Worm (Caenorhabditis elegans): ENCODE data around the gene Y6E2A.5.

- TF ChIP-seq ama-1 (optimal IDR thresholded peaks at IDR 0.05) (no peak), ceh-2 (tag; optimal IDR thresholded peaks at IDR 0.05) (no peak), lim-6 (tag; optimal IDR thresholded peaks at IDR 0.05) (no peak), nhr-11 (tag; optimal IDR thresholded peaks at IDR 0.05) (no peak)
These were observed 16.2 kb downstream of the Y6E2A.5 start, which contains the start of gene nhr-53 for ce11 chrV:15702263-15702662.
